Fruit fly (Drosophila melanogaster): ENCODE data around the gene CG14431.

CG14431 gene

DNA sequence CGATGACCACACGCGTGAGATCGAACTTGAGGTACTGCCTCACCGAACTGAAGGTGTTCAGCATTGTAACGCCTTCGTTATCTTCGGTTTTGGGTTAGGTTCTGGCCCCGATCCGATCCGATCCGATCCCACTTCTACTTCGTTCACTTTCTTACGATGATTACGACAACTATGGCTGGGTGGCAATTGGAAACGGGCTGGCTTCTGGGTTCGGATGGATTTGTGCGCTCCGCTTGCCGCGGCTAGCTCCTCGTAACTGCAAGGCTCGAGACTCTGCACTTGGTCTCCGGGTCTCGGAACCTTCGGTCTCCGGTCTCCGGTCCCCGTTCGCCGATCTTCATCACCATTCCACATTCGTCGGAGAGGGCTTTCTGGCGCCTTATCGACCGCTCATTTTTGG is 85.3 kb downstream of the CG14431 start, which contains the start of gene Inx7:
Inx7 (minus strand) TSS at position 263 of the 400 bp plus-strand sequence.
- TF ChIP-seq Jra (GFP tag; optimal IDR thresholded peaks at IDR 0.05), result no peak
- TF ChIP-seq Vsx2 (GFP tag; optimal IDR thresholded peaks at IDR 0.05; ENCODE audit: partially characterized antibody), result no peak
- TF ChIP-seq psq (GFP tag; optimal IDR thresholded peaks at IDR 0.05), result no peak
- no peak for TF ChIP-seq h (GFP tag; optimal IDR thresholded peaks at IDR 0.05)
- no peak for TF ChIP-seq Hr78 (GFP tag; optimal IDR thresholded peaks at IDR 0.05)
- TF ChIP-seq HLH106 (tag; optimal IDR thresholded peaks at IDR 0.05), result no peak
- no peak for TF ChIP-seq Dif (GFP tag; optimal IDR thresholded peaks at IDR 0.05; ENCODE audit: partially characterized antibody)
- TF ChIP-seq br (GFP tag; optimal IDR thresholded peaks at IDR 0.05), result no peak
- TF ChIP-seq Abd-B (GFP tag; optimal IDR thresholded peaks at IDR 0.05), result no peak
- no peak for TF ChIP-seq CG32264 (GFP tag; optimal IDR thresholded peaks at IDR 0.05)
- TF ChIP-seq Dfd (GFP tag; optimal IDR thresholded peaks at IDR 0.05), result no peak
- TF ChIP-seq woc (GFP tag; optimal IDR thresholded peaks at IDR 0.05), result no peak
- TF ChIP-seq dmrt93B (GFP tag; optimal IDR thresholded peaks at IDR 0.05), result no peak
- no peak for TF ChIP-seq sage (GFP tag; optimal IDR thresholded peaks at IDR 0.05)
- TF ChIP-seq brk (GFP tag; optimal IDR thresholded peaks at IDR 0.05), result no peak
- TF ChIP-seq Hnf4 (GFP tag; optimal IDR thresholded peaks at IDR 0.05), result no peak
- TF ChIP-seq N (GFP tag; optimal IDR thresholded peaks at IDR 0.05), result no peak

DNA sequence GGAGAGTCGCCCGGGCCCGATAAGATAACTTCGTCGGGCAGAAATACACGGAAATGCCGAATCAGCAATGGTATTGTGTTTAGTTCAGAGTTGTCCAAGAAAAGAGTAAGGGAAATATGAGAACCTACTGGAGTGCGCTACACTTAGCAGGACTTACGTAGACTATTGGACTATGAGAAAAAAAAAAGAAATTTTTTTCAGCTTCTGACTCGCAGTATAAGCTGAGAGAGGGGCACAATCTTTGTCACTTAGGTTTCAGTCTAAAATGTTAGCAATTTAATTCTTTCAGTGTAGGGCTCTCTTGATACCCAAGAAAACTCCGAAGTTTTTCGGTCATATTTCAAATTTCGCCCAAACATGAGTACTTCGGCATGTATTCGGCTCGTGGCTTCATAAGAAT is 85.7 kb downstream of the CG14431 start:
- TF ChIP-seq dmrt93B (GFP tag; optimal IDR thresholded peaks at IDR 0.05) (peak; percentile 83), brk (GFP tag; optimal IDR thresholded peaks at IDR 0.05) (peak; percentile 65), Hr78 (GFP tag; optimal IDR thresholded peaks at IDR 0.05) (no peak), psq (GFP tag; optimal IDR thresholded peaks at IDR 0.05) (peak; percentile 66), tai (GFP tag; optimal IDR thresholded peaks at IDR 0.05) (peak; percentile 66), Vsx2 (GFP tag; optimal IDR thresholded peaks at IDR 0.05; ENCODE audit: partially characterized antibody) (no peak), rgr (GFP tag; optimal IDR thresholded peaks at IDR 0.05) (peak; percentile 88), sv (GFP tag; optimal IDR thresholded peaks at IDR 0.05) (peak; percentile 23), CG9705 (GFP tag; optimal IDR thresholded peaks at IDR 0.05) (peak; percentile 40), Mio (GFP tag; optimal IDR thresholded peaks at IDR 0.05) (peak; percentile 58), OdsH (GFP tag; optimal IDR thresholded peaks at IDR 0.05) (peak; percentile 83), usp (GFP tag; optimal IDR thresholded peaks at IDR 0.05) (no peak), sage (GFP tag; optimal IDR thresholded peaks at IDR 0.05) (peak; percentile 79), pan (optimal IDR thresholded peaks at IDR 0.05) (no peak), Abd-B (GFP tag; optimal IDR thresholded peaks at IDR 0.05) (no peak), Dfd (GFP tag; optimal IDR thresholded peaks at IDR 0.05) (no peak), foxo (GFP tag; optimal IDR thresholded peaks at IDR 0.05) (peak in 1 of 2 experiments; percentile 86), CrebA (GFP tag; optimal IDR thresholded peaks at IDR 0.05; ENCODE audit: borderline replicate concordance) (no peak), h (GFP tag; optimal IDR thresholded peaks at IDR 0.05) (peak; percentile 90), Jra (GFP tag; optimal IDR thresholded peaks at IDR 0.05) (peak; percentile 77), woc (GFP tag; optimal IDR thresholded peaks at IDR 0.05) (peak; percentile 55), ey (GFP tag; optimal IDR thresholded peaks at IDR 0.05) (peak; percentile 87), Rel (GFP tag; optimal IDR thresholded peaks at IDR 0.05) (peak; percentile 35), Rel (tag; optimal IDR thresholded peaks at IDR 0.05) (peak; percentile 9), Sp1 (GFP tag; optimal IDR thresholded peaks at IDR 0.05) (peak; percentile 87), br (GFP tag; optimal IDR thresholded peaks at IDR 0.05) (peak; percentile 88), dl (GFP tag; optimal IDR thresholded peaks at IDR 0.05; ENCODE audit: insufficient read depth in 1 of 2, partially characterized antibody in 2 of 2) (no peak), dsf (GFP tag; optimal IDR thresholded peaks at IDR 0.05; ENCODE audit: borderline replicate concordance) (peak; percentile 35), fru (GFP tag; optimal IDR thresholded peaks at IDR 0.05) (peak; percentile 82), jim (GFP tag; optimal IDR thresholded peaks at IDR 0.05) (no peak), GATAd (GFP tag; optimal IDR thresholded peaks at IDR 0.05) (peak; percentile 53), Hr83 (GFP tag; optimal IDR thresholded peaks at IDR 0.05; ENCODE audit: poor library complexity, severe bottlenecking) (peak; percentile 56), N (GFP tag; optimal IDR thresholded peaks at IDR 0.05) (no peak), HLH106 (tag; optimal IDR thresholded peaks at IDR 0.05) (peak; percentile 77), lola (GFP tag; optimal IDR thresholded peaks at IDR 0.05) (no peak), Dif (GFP tag; optimal IDR thresholded peaks at IDR 0.05; ENCODE audit: partially characterized antibody) (no peak), Myc (optimal IDR thresholded peaks at IDR 0.05) (no peak), Hnf4 (GFP tag; optimal IDR thresholded peaks at IDR 0.05) (peak; percentile 88), CG32264 (GFP tag; optimal IDR thresholded peaks at IDR 0.05) (peak; percentile 79)
